Worm (Caenorhabditis elegans) whole organism, midembryonic: Measurements from ENCODE around the gene F21D5.5.

Experiments
- T22C8.4 ChIP-seq: fragments of 200-800 bp; sonication (Bioruptor generic); IDR thresholded peaks from 2 replicates; pipeline ENCODE4 v1.3.6; 2022; ENCODE audit warnings: missing genetic modification characterization, missing compliant biosample characterization
- cog-1 ChIP-seq: sonication (generic microtip); optimal IDR thresholded peaks from 2 replicates; lab custom pipeline; 2016; ENCODE audit warnings: missing genetic modification characterization, missing compliant biosample characterization
- flt-1 ChIP-seq: fragments of 200-800 bp; sonication (Bioruptor generic); IDR thresholded peaks from 2 replicates; pipeline ENCODE4 v1.3.6; 2022; ENCODE audit warnings: missing genetic modification characterization, missing compliant biosample characterization
- klf-2 ChIP-seq: fragments of 200-800 bp; sonication (Bioruptor generic); conservative IDR thresholded peaks from 2 replicates; pipeline ENCODE4 v1.3.6; 2022; ENCODE audit warnings: missing genetic modification reagents, missing genetic modification characterization, missing compliant biosample characterization
- med-1 ChIP-seq: sonication (generic microtip); optimal IDR thresholded peaks from 2 replicates; lab custom pipeline; 2017; ENCODE audit warnings: missing genetic modification characterization, mild to moderate bottlenecking, missing compliant biosample characterization, antibody characterized with exemption, missing genetic modification reagents; ENCODE audit not compliant: insufficient read depth
- ref-1 ChIP-seq: fragments of 200-800 bp; sonication (Bioruptor generic); conservative IDR thresholded peaks from 2 replicates; pipeline ENCODE4 v1.3.6; 2022; ENCODE audit warnings: missing genetic modification reagents, missing genetic modification characterization, missing compliant biosample characterization
- tab-1 ChIP-seq: fragments of 200-800 bp; sonication (Bioruptor generic); IDR thresholded peaks from 2 replicates; pipeline ENCODE4 v1.3.6; 2022; ENCODE audit warnings: missing genetic modification characterization, missing compliant biosample characterization
- ztf-23 ChIP-seq: fragments of 200-800 bp; sonication (Bioruptor generic); IDR thresholded peaks from 2 replicates; pipeline ENCODE4 v1.3.6; 2022; ENCODE audit warnings: missing genetic modification reagents, missing genetic modification characterization, missing compliant biosample characterization
- ztf-29 ChIP-seq: fragments of 200-800 bp; sonication (Bioruptor generic); IDR thresholded peaks from 2 replicates; pipeline ENCODE4 v1.3.6; 2022; ENCODE audit warnings: missing genetic modification reagents, missing genetic modification characterization, missing compliant biosample characterization

Gene F21D5.5

ce11 chrIV:8743654-8744332 lies 4.6 kb upstream of the F21D5.5 start, which contains the start of gene F21D5.7:
F21D5.7 (minus strand) TSS chrIV:8743704.
- TF ChIP-seq T22C8.4 (0 out of 2 replicates have a peak, but pooled peaks have one; percentile 34), ztf-23 (GFP tag; lab: Robert Waterston, UW) (no peak)

ce11 chrIV:8740952-8741438 lies 1.8 kb upstream of the F21D5.5 start, which contains the start of gene F21D5.6:
F21D5.6 (minus strand) TSS chrIV:8741388.
- TF ChIP-seq flt-1 (GFP tag; lab: Robert Waterston, UW) = 0 out of 2 replicates have a peak, but pooled peaks have one; percentile 33
- TF ChIP-seq cog-1 (tag; lab: Kevin White, UChicago) = no peak

ce11 chrIV:8739926-8740325 lies 732 bp upstream of the F21D5.5 start, which contains the start of gene mrps-33:
mrps-33 (minus strand) TSS chrIV:8740026.
- TF ChIP-seq flt-1 (GFP tag; lab: Robert Waterston, UW) = no peak
- TF ChIP-seq med-1 (GFP tag; lab: Kevin White, UChicago) = no peak

ce11 chrIV:8737787-8738186 lies 1.4 kb downstream of the F21D5.5 start, which contains the start of gene F21D5.4:
F21D5.4 (plus strand) TSS chrIV:8738087.
- no peak for TF ChIP-seq ref-1 (GFP tag; lab: Robert Waterston, UW)
- TF ChIP-seq flt-1 (GFP tag; lab: Robert Waterston, UW) = no peak
- TF ChIP-seq ztf-29 = no peak
- TF ChIP-seq cog-1 (tag; lab: Kevin White, UChicago) = no peak
- TF ChIP-seq ztf-23 (GFP tag; lab: Robert Waterston, UW) = no peak
- TF ChIP-seq klf-2 = no peak
- TF ChIP-seq T22C8.4 = no peak
- no peak for TF ChIP-seq med-1 (GFP tag; lab: Kevin White, UChicago)
- no peak for TF ChIP-seq tab-1

DNA sequence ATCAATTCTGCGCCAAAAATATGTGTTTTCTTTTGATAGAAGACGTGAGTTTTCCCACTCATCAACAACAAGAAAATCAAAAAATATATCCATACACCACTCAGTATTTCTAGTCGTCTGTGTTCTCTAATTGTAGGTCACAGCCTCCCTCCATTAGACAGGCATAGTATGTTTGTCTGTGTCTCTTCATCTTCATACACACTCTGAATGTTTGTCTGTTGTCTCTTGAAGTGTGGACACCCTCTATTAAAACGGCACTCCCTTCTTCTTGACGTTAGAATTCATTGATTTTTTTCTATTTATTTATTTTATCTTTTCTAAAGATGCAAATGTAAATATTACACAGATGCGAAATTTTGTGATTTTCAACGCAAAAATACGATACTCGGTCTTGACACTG lies 1.8 kb downstream of the F21D5.5 start:
- no peak for TF ChIP-seq ztf-29
- no peak for TF ChIP-seq flt-1 (GFP tag; lab: Robert Waterston, UW)
- no peak for TF ChIP-seq T22C8.4
- TF ChIP-seq med-1 (GFP tag; lab: Kevin White, UChicago) = no peak
- TF ChIP-seq ref-1 (GFP tag; lab: Robert Waterston, UW) = no peak
- TF ChIP-seq ztf-23 (GFP tag; lab: Robert Waterston, UW) = no peak
- TF ChIP-seq cog-1 (tag; lab: Kevin White, UChicago) = no peak
- no peak for TF ChIP-seq klf-2
- no peak for TF ChIP-seq tab-1

ce11 chrIV:8730469-8730868 lies 8.7 kb downstream of the F21D5.5 start, which contains the start of gene F21D5.3:
F21D5.3 (plus strand) TSS chrIV:8730815.
- TF ChIP-seq med-1 (GFP tag; lab: Kevin White, UChicago) (no peak), klf-2 (no peak), T22C8.4 (no peak), ztf-29 (no peak), ztf-23 (GFP tag; lab: Robert Waterston, UW) (no peak), cog-1 (tag; lab: Kevin White, UChicago) (no peak), ref-1 (GFP tag; lab: Robert Waterston, UW) (no peak), flt-1 (GFP tag; lab: Robert Waterston, UW) (no peak), tab-1 (no peak)

ce11 chrIV:8729636-8730035 lies 9.6 kb downstream of the F21D5.5 start:
- no peak for TF ChIP-seq cog-1 (tag; lab: Kevin White, UChicago)
- TF ChIP-seq med-1 (GFP tag; lab: Kevin White, UChicago) = no peak
- no peak for TF ChIP-seq ztf-23 (GFP tag; lab: Robert Waterston, UW)
- no peak for TF ChIP-seq ref-1 (GFP tag; lab: Robert Waterston, UW)
- no peak for TF ChIP-seq klf-2
- TF ChIP-seq tab-1 = no peak
- TF ChIP-seq flt-1 (GFP tag; lab: Robert Waterston, UW) = no peak
- TF ChIP-seq T22C8.4 = no peak
- TF ChIP-seq ztf-29 = no peak

- no peak for TF ChIP-seq ztf-23 (GFP tag; lab: Robert Waterston, UW)
- no peak for TF ChIP-seq cog-1 (tag; lab: Kevin White, UChicago)
- no peak for TF ChIP-seq med-1 (GFP tag; lab: Kevin White, UChicago)
- no peak for TF ChIP-seq ref-1 (GFP tag; lab: Robert Waterston, UW)
- no peak for TF ChIP-seq ztf-29
- no peak for TF ChIP-seq klf-2
- TF ChIP-seq flt-1 (GFP tag; lab: Robert Waterston, UW) = no peak
- no peak for TF ChIP-seq T22C8.4
- TF ChIP-seq tab-1 = no peak
Measured at ce11 chrIV:8728122-8728521, 11.1 kb downstream of the F21D5.5 start, which contains the start of gene otub-3. otub-3 (plus strand) TSS chrIV:8728177.

ce11 chrIV:8725345-8725744 lies 13.8 kb downstream of the F21D5.5 start, which contains the start of gene pgm-3:
pgm-3 (plus strand) TSS chrIV:8725722.
- no peak for TF ChIP-seq med-1 (GFP tag; lab: Kevin White, UChicago)

DNA sequence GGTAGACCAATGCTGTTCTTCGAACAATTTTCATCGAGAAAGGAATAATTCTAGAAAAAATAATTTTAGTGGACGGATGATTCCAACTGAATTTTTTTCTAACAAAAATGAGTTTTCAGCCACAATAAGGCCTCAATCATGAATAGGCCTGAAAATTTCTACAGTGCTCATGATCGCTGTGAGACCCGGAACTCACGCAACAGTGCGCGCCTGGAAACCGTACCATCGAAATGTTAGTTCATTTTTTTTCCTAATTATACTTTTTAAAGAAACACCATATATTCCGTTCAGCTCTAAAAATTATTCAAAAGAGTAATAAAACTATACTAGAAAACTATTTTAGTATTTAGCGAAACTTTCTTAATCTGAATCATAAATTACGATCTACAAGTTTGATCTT lies 14.3 kb downstream of the F21D5.5 start:
- no peak for TF ChIP-seq med-1 (GFP tag; lab: Kevin White, UChicago)
- no peak for TF ChIP-seq T22C8.4
- no peak for TF ChIP-seq klf-2
- no peak for TF ChIP-seq tab-1
- TF ChIP-seq flt-1 (GFP tag; lab: Robert Waterston, UW) = no peak
- no peak for TF ChIP-seq ref-1 (GFP tag; lab: Robert Waterston, UW)
- TF ChIP-seq ztf-23 (GFP tag; lab: Robert Waterston, UW) = no peak
- no peak for TF ChIP-seq ztf-29
- no peak for TF ChIP-seq cog-1 (tag; lab: Kevin White, UChicago)
